Worm (Caenorhabditis elegans) whole organism, midembryonic: Measurements from ENCODE around the gene T10B5.7.

ENCODE experiments used
- T22C8.4 ChIP-seq: fragments of 200-800 bp; sonication (Bioruptor generic); IDR thresholded peaks from 2 replicates; pipeline ENCODE4 v1.3.6; 2022; ENCODE audit warnings: missing genetic modification characterization, missing compliant biosample characterization
- cog-1 ChIP-seq: sonication (generic microtip); optimal IDR thresholded peaks from 2 replicates; lab custom pipeline; 2016; ENCODE audit warnings: missing genetic modification characterization, missing compliant biosample characterization
- ref-1 ChIP-seq: fragments of 200-800 bp; sonication (Bioruptor generic); conservative IDR thresholded peaks from 2 replicates; pipeline ENCODE4 v1.3.6; 2022; ENCODE audit warnings: missing genetic modification reagents, missing genetic modification characterization, missing compliant biosample characterization
- tab-1 ChIP-seq: fragments of 200-800 bp; sonication (Bioruptor generic); IDR thresholded peaks from 2 replicates; pipeline ENCODE4 v1.3.6; 2022; ENCODE audit warnings: missing genetic modification characterization, missing compliant biosample characterization

ce11 chrV:1845977-1846376 lies at the start of gene T10B5.7:
- TF ChIP-seq ref-1: no peak
- no peak for TF ChIP-seq T22C8.4 (GFP tag; lab: Robert Waterston, UW)
- no peak for TF ChIP-seq cog-1 (tag; lab: Kevin White, UChicago)
- no peak for TF ChIP-seq tab-1 (GFP tag; lab: Robert Waterston, UW)
